Worm (Caenorhabditis elegans) whole organism, mixed stage, embryonic: ENCODE results near the gene T28H11.7.

ENCODE experiments used
- M03D4.4 ChIP-seq: sonication (generic microtip); optimal IDR thresholded peaks from 2 replicates; lab custom pipeline; 2017; ENCODE audit warnings: mild to moderate bottlenecking, missing genetic modification characterization, missing compliant biosample characterization
- elt-1 ChIP-seq: sonication (generic microtip); optimal IDR thresholded peaks from 2 replicates; lab custom pipeline; 2017; ENCODE audit warnings: missing genetic modification characterization, mild to moderate bottlenecking, missing compliant biosample characterization, antibody characterized with exemption, moderate library complexity, borderline replicate concordance; ENCODE audit not compliant: insufficient read depth
- elt-3 ChIP-seq: fragments of 150-350 bp; optimal IDR thresholded peaks from 2 replicates; lab custom pipeline; 2014; ENCODE audit warnings: missing biosample characterization, missing genetic modification characterization
- lin-13 ChIP-seq: fragments of 150-350 bp; optimal IDR thresholded peaks from 2 replicates; lab custom pipeline; 2014; ENCODE audit warnings: missing biosample characterization, missing genetic modification characterization
- mab-5 ChIP-seq: fragments of 150-350 bp; optimal IDR thresholded peaks from 2 replicates; lab custom pipeline; 2014; ENCODE audit warnings: missing biosample characterization, missing genetic modification characterization
- nhr-237 ChIP-seq: fragments of 150-350 bp; optimal IDR thresholded peaks from 2 replicates; lab custom pipeline; 2014; ENCODE audit warnings: missing biosample characterization, missing genetic modification characterization
- nhr-76 ChIP-seq: sonication (generic microtip); optimal IDR thresholded peaks from 2 replicates; lab custom pipeline; 2017; ENCODE audit warnings: missing biosample characterization, missing genetic modification characterization

DNA sequence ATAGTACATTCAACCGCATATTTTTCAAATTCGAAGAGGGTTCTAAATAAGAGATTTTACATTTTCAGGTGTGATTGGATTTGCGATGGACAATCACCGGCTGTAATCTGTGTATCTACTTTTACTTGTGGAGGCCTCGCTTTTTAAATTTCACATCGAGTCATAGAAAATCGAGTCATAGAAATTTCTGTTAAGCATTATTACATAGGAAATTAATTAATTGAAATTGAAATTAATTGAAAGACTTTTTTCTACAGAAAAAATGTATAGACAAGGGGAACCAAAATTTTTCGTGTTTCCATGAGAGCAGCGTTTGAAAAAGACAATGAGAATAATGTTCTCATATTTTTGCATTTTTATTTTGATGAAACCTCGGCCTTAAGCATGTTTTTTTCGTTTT lies 33.2 kb downstream of the T28H11.7 start, which contains the start of gene clec-176:
- TF ChIP-seq elt-1: no peak
- no peak for TF ChIP-seq elt-3
- TF ChIP-seq nhr-237: no peak
- TF ChIP-seq mab-5 (tag; lab: Kevin White, UChicago): no peak
- TF ChIP-seq nhr-76 (tag; lab: Kevin White, UChicago): no peak
- TF ChIP-seq lin-13 (tag; lab: Kevin White, UChicago): no peak
- no peak for TF ChIP-seq M03D4.4 (tag; lab: Kevin White, UChicago)
